Fruit fly (Drosophila melanogaster) whole organism, embryonic: ENCODE measurements around the gene CG11679.
A peak's percentile ranks its signal among the peaks of the same experiment; 100 is the strongest.

Source experiments
- Ada2b ChIP-seq: fragments of 200-800 bp; sonication (Bioruptor generic); IDR thresholded peaks from 2 replicates; pipeline ENCODE4 v1.3.6; 2022; ENCODE audit warnings: missing biosample characterization, missing genetic modification characterization
- Antp ChIP-seq: fragments of 200-800 bp; sonication (Bioruptor generic); optimal IDR thresholded peaks from 3 replicates; lab custom pipeline; 2016; ENCODE audit warnings: missing biosample characterization, missing genetic modification characterization
- Bgb ChIP-seq: fragments of 200-800 bp; sonication (Bioruptor generic); IDR thresholded peaks from 2 replicates; pipeline ENCODE4 v1.3.6; 2022; ENCODE audit warnings: missing biosample characterization, missing genetic modification characterization; ENCODE audit not compliant: partially characterized antibody
- CG10274 ChIP-seq: fragments of 200-800 bp; sonication (Bioruptor generic); optimal IDR thresholded peaks from 3 replicates; lab custom pipeline; 2017; ENCODE audit warnings: missing biosample characterization, mild to moderate bottlenecking, missing genetic modification characterization
- CG10462 ChIP-seq: fragments of 200-800 bp; sonication (Bioruptor generic); optimal IDR thresholded peaks from 2 replicates; lab custom pipeline; 2016; ENCODE audit warnings: missing biosample characterization, missing genetic modification characterization
- CG10959 ChIP-seq: fragments of 200-800 bp; sonication (Bioruptor generic); IDR thresholded peaks from 2 replicates; pipeline ENCODE4 v1.3.6; 2022; ENCODE audit warnings: missing biosample characterization, missing genetic modification characterization
- CG11456 ChIP-seq: fragments of 200-800 bp; sonication (Bioruptor generic); IDR thresholded peaks from 3 replicates; pipeline ENCODE4 v1.3.6; 2022; ENCODE audit warnings: missing biosample characterization, missing genetic modification characterization
- CG11560 ChIP-seq: fragments of 200-800 bp; sonication (Bioruptor generic); IDR thresholded peaks from 3 replicates; pipeline ENCODE4 v1.3.6; 2022; ENCODE audit warnings: missing biosample characterization, missing genetic modification characterization
- CG12744 ChIP-seq: fragments of 200-800 bp; sonication (Bioruptor generic); optimal IDR thresholded peaks from 2 replicates; lab custom pipeline; 2016; ENCODE audit warnings: missing biosample characterization, missing genetic modification characterization
- CG13894 ChIP-seq: fragments of 200-800 bp; sonication (Bioruptor generic); optimal IDR thresholded peaks from 3 replicates; lab custom pipeline; 2018; ENCODE audit warnings: missing biosample characterization, mild to moderate bottlenecking, missing genetic modification characterization, moderate library complexity
- CG15073 ChIP-seq: fragments of 200-800 bp; sonication (Bioruptor generic); optimal IDR thresholded peaks from 2 replicates; lab custom pipeline; 2016; ENCODE audit warnings: missing biosample characterization, missing genetic modification characterization
- CG1603 ChIP-seq: fragments of 200-800 bp; sonication (Bioruptor generic); optimal IDR thresholded peaks from 2 replicates; lab custom pipeline; 2019; ENCODE audit warnings: missing biosample characterization, mild to moderate bottlenecking, missing genetic modification characterization, moderate library complexity
- CG17385 ChIP-seq: fragments of 200-800 bp; sonication (Bioruptor generic); optimal IDR thresholded peaks from 3 replicates; lab custom pipeline; 2018; ENCODE audit warnings: missing biosample characterization, mild to moderate bottlenecking, missing genetic modification characterization
- CG17568 ChIP-seq: fragments of 200-800 bp; sonication (Bioruptor generic); optimal IDR thresholded peaks from 2 replicates; lab custom pipeline; 2018; ENCODE audit warnings: missing biosample characterization, mild to moderate bottlenecking, missing genetic modification characterization, moderate library complexity
- CG2712 ChIP-seq: fragments of 200-800 bp; optimal IDR thresholded peaks from 3 replicates; lab custom pipeline; 2019; ENCODE audit warnings: missing biosample characterization, mild to moderate bottlenecking, missing genetic modification characterization, moderate library complexity
- CG30403 ChIP-seq: fragments of 200-800 bp; sonication (Bioruptor generic); optimal IDR thresholded peaks from 3 replicates; lab custom pipeline; 2016; ENCODE audit warnings: missing biosample characterization, missing genetic modification characterization
- CG31388 ChIP-seq: fragments of 200-800 bp; sonication (Bioruptor generic); optimal IDR thresholded peaks from 2 replicates; lab custom pipeline; 2016; ENCODE audit warnings: missing biosample characterization, missing genetic modification characterization
- CG32767 ChIP-seq: fragments of 200-800 bp; sonication (Bioruptor generic); IDR thresholded peaks from 2 replicates; pipeline ENCODE4 v1.3.6; 2022; ENCODE audit warnings: missing biosample characterization, missing genetic modification characterization
- CG3281 ChIP-seq: fragments of 200-800 bp; sonication (Bioruptor generic); optimal IDR thresholded peaks from 3 replicates; lab custom pipeline; 2017; ENCODE audit warnings: missing biosample characterization, mild to moderate bottlenecking, missing genetic modification characterization
- CG33213 ChIP-seq: fragments of 200-800 bp; sonication (Bioruptor generic); optimal IDR thresholded peaks from 3 replicates; lab custom pipeline; 2016; ENCODE audit warnings: missing biosample characterization, missing genetic modification characterization
- CG33557 ChIP-seq: fragments of 200-800 bp; sonication (Bioruptor generic); optimal IDR thresholded peaks from 2 replicates; lab custom pipeline; 2019; ENCODE audit warnings: missing biosample characterization, mild to moderate bottlenecking, missing genetic modification characterization, moderate library complexity
- CG3995 ChIP-seq: fragments of 200-800 bp; sonication (Bioruptor generic); optimal IDR thresholded peaks from 3 replicates; lab custom pipeline; 2016; ENCODE audit warnings: missing biosample characterization, missing genetic modification characterization
- CG6791 ChIP-seq: fragments of 200-800 bp; sonication (Bioruptor generic); IDR thresholded peaks from 3 replicates; pipeline ENCODE4 v1.3.6; 2022; ENCODE audit warnings: missing biosample characterization, missing genetic modification characterization; ENCODE audit not compliant: partially characterized antibody
- CG7839 ChIP-seq: fragments of 200-800 bp; sonication (Bioruptor generic); optimal IDR thresholded peaks from 3 replicates; lab custom pipeline; 2018; ENCODE audit warnings: missing biosample characterization, mild to moderate bottlenecking, missing genetic modification characterization, moderate library complexity
- CG9215 ChIP-seq: fragments of 200-800 bp; sonication (Bioruptor generic); IDR thresholded peaks from 2 replicates; pipeline ENCODE4 v1.3.6; 2022; ENCODE audit warnings: missing biosample characterization, missing genetic modification characterization
- CG9797 ChIP-seq: fragments of 200-800 bp; sonication (Bioruptor generic); optimal IDR thresholded peaks from 3 replicates; lab custom pipeline; 2018; ENCODE audit warnings: missing biosample characterization, mild to moderate bottlenecking, missing genetic modification characterization
- CrebB ChIP-seq: fragments of 200-800 bp; sonication (Bioruptor generic); optimal IDR thresholded peaks from 3 replicates; lab custom pipeline; 2018; ENCODE audit warnings: missing biosample characterization, mild to moderate bottlenecking, missing genetic modification characterization
- D19A ChIP-seq: fragments of 200-800 bp; optimal IDR thresholded peaks from 3 replicates; lab custom pipeline; 2019; ENCODE audit warnings: missing biosample characterization, mild to moderate bottlenecking, missing genetic modification characterization, moderate library complexity
- Dek ChIP-seq: fragments of 200-800 bp; sonication (Bioruptor generic); optimal IDR thresholded peaks from 3 replicates; lab custom pipeline; 2019; ENCODE audit warnings: missing biosample characterization, mild to moderate bottlenecking, missing genetic modification characterization, moderate library complexity
- Dip2 ChIP-seq: fragments of 200-800 bp; sonication (Bioruptor generic); IDR thresholded peaks from 2 replicates; pipeline ENCODE4 v1.3.6; 2022; ENCODE audit warnings: missing biosample characterization, missing genetic modification characterization
- Ets97D ChIP-seq: fragments of 200-800 bp; sonication (Bioruptor generic); optimal IDR thresholded peaks from 3 replicates; lab custom pipeline; 2016; ENCODE audit warnings: missing biosample characterization, missing genetic modification characterization
- Lim3 ChIP-seq: fragments of 200-800 bp; sonication (Bioruptor generic); IDR thresholded peaks from 2 replicates; pipeline ENCODE4 v1.3.6; 2022; ENCODE audit warnings: missing biosample characterization, missing genetic modification characterization
- Max ChIP-seq: fragments of 200-800 bp; sonication (Bioruptor generic); optimal IDR thresholded peaks from 2 replicates; lab custom pipeline; 2016; ENCODE audit warnings: missing biosample characterization, mild to moderate bottlenecking, missing genetic modification characterization
- Mes4 ChIP-seq: fragments of 200-800 bp; sonication (Bioruptor generic); optimal IDR thresholded peaks from 2 replicates; lab custom pipeline; 2016; ENCODE audit warnings: missing biosample characterization, missing genetic modification characterization
- NC2β ChIP-seq: fragments of 200-800 bp; sonication (Bioruptor generic); optimal IDR thresholded peaks from 2 replicates; lab custom pipeline; 2016; ENCODE audit warnings: missing biosample characterization, missing genetic modification characterization
- Usf ChIP-seq: fragments of 200-800 bp; sonication (Bioruptor generic); optimal IDR thresholded peaks from 2 replicates; lab custom pipeline; 2017; ENCODE audit warnings: missing genotype, missing biosample characterization, missing genetic modification characterization
- YL-1 ChIP-seq: fragments of 200-800 bp; sonication (Bioruptor generic); optimal IDR thresholded peaks from 3 replicates; lab custom pipeline; 2017; ENCODE audit warnings: missing biosample characterization, mild to moderate bottlenecking, missing genetic modification characterization
- ac ChIP-seq: fragments of 200-800 bp; sonication (Bioruptor generic); optimal IDR thresholded peaks from 3 replicates; lab custom pipeline; 2017; ENCODE audit warnings: missing biosample characterization, mild to moderate bottlenecking, missing genetic modification characterization
- bab2 ChIP-seq: fragments of 200-800 bp; sonication (Bioruptor generic); optimal IDR thresholded peaks from 2 replicates; lab custom pipeline; 2016; ENCODE audit warnings: missing biosample characterization, missing genetic modification characterization
- cas ChIP-seq: fragments of 200-800 bp; sonication (Bioruptor generic); IDR thresholded peaks from 2 replicates; pipeline ENCODE4 v1.3.6; 2022; ENCODE audit warnings: missing biosample characterization, missing genetic modification characterization
- corto ChIP-seq: fragments of 200-800 bp; sonication (Bioruptor generic); optimal IDR thresholded peaks from 2 replicates; lab custom pipeline; 2016; ENCODE audit warnings: missing biosample characterization, mild to moderate bottlenecking, missing genetic modification characterization, moderate library complexity
- cwo ChIP-seq: fragments of 200-800 bp; sonication (Bioruptor generic); optimal IDR thresholded peaks from 3 replicates; lab custom pipeline; 2017; ENCODE audit warnings: missing biosample characterization, missing genetic modification characterization, mild to moderate bottlenecking, moderate library complexity, missing genetic modification reagents
- gsb ChIP-seq: fragments of 200-800 bp; sonication (Bioruptor generic); IDR thresholded peaks from 2 replicates; pipeline ENCODE4 v1.3.6; 2022; ENCODE audit warnings: missing biosample characterization, missing genetic modification characterization
- lab ChIP-seq: fragments of 200-800 bp; sonication (Bioruptor generic); optimal IDR thresholded peaks from 3 replicates; lab custom pipeline; 2017; ENCODE audit warnings: missing biosample characterization, missing genetic modification characterization, mild to moderate bottlenecking, moderate library complexity, missing genetic modification reagents
- mirr ChIP-seq: fragments of 200-800 bp; sonication (Bioruptor generic); optimal IDR thresholded peaks from 3 replicates; lab custom pipeline; 2018; ENCODE audit warnings: missing biosample characterization, mild to moderate bottlenecking, missing genetic modification characterization
- row ChIP-seq: fragments of 200-800 bp; sonication (Bioruptor generic); IDR thresholded peaks from 3 replicates; pipeline ENCODE4 v1.3.6; 2022; ENCODE audit warnings: missing biosample characterization, missing genetic modification characterization
- slbo ChIP-seq: fragments of 200-800 bp; sonication (Bioruptor generic); IDR thresholded peaks from 2 replicates; pipeline ENCODE4 v1.3.6; 2022; ENCODE audit warnings: missing biosample characterization, missing genetic modification characterization
- tll ChIP-seq, 2 experiments: fragments of 200-800 bp in 1 of 2; fragments of >200 bp in 1 of 2; sonication (Bioruptor generic) in 1 of 2; optimal IDR thresholded peaks; 2 replicates each; lab custom pipeline; 2017 to 2019; ENCODE audit warnings: missing biosample characterization in 2 of 2, missing genetic modification characterization in 2 of 2, mild to moderate bottlenecking in 1 of 2, moderate library complexity in 1 of 2
- vnd ChIP-seq: fragments of 200-800 bp; sonication (Bioruptor generic); IDR thresholded peaks from 3 replicates; pipeline ENCODE4 v1.3.6; 2022; ENCODE audit warnings: missing biosample characterization, missing genetic modification characterization; ENCODE audit not compliant: partially characterized antibody
- wor ChIP-seq: fragments of 200-800 bp; sonication (Bioruptor generic); IDR thresholded peaks from 2 replicates; pipeline ENCODE4 v1.3.6; 2022; ENCODE audit warnings: missing biosample characterization, missing genetic modification characterization
- z ChIP-seq: fragments of 200-800 bp; sonication (Bioruptor generic); IDR thresholded peaks from 3 replicates; pipeline ENCODE4 v1.3.6; 2022; ENCODE audit warnings: missing biosample characterization, missing genetic modification characterization

The CG11679 gene

DNA sequence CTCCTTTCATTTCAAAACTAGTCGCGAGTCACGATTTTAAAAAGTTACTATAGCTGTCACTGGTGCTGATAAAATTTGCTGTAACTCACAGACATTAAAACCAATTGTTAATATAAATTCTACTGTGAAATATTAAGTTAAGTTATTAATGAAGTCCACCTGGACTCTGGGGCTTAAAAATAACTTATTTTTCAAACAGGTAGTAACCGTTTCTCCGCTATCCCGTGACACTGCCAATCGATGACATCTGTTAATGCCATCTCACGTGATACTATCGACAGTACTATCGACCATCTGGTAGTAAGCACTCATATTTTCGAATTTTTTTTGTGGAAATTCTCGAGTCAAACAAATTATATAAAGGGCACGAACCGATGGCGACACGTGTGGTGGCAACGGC, 4.8 kb downstream of the CG11679 start, which contains the start of the genes CG12379 and MagR (continued):
- TF ChIP-seq CG9797 (GFP tag; lab: Kevin White, UChicago) (no peak), CG33213 (GFP tag; lab: Kevin White, UChicago) (peak; percentile 27), CG9215 (GFP tag; lab: Robert Waterston, UW) (peak; percentile 63), Ets97D (GFP tag; lab: Kevin White, UChicago) (peak; percentile 30), mirr (GFP tag; lab: Kevin White, UChicago) (peak; percentile 24), CG30403 (GFP tag; lab: Kevin White, UChicago) (peak; percentile 74), CG10462 (GFP tag; lab: Kevin White, UChicago) (no peak), slbo (GFP tag; lab: Robert Waterston, UW) (peak; percentile 62), CG17385 (GFP tag; lab: Kevin White, UChicago) (peak; percentile 61), Antp (GFP tag; lab: Kevin White, UChicago) (peak; percentile 51), NC2β (GFP tag; lab: Kevin White, UChicago) (peak; percentile 41), D19A (tag; lab: Kevin White, UChicago) (peak; percentile 17), bab2 (peak; percentile 59), CG6791 (GFP tag; lab: Robert Waterston, UW) (peak; percentile 67; the same call in 2 of the 3 replicates), CG15073 (no peak), CG11560 (tag; lab: Robert Waterston, UW) (peak; percentile 59; the same call in 1 of the 3 replicates), CG2712 (tag; lab: Kevin White, UChicago) (peak; percentile 67), CG1603 (tag; lab: Kevin White, UChicago) (peak; percentile 57), corto (GFP tag; lab: Kevin White, UChicago) (no peak), CG17568 (no peak), CG3281 (GFP tag; lab: Kevin White, UChicago) (no peak), CG12744 (GFP tag; lab: Kevin White, UChicago) (peak; percentile 9), CG10959 (GFP tag; lab: Robert Waterston, UW) (no peak), Lim3 (GFP tag; lab: Robert Waterston, UW) (no peak), Max (peak; percentile 28), YL-1 (GFP tag; lab: Kevin White, UChicago) (peak; percentile 20), lab (GFP tag; lab: Kevin White, UChicago) (no peak), Dip2 (GFP tag; lab: Robert Waterston, UW) (no peak), CrebB (tag; lab: Kevin White, UChicago) (peak; percentile 28), CG10274 (GFP tag; lab: Kevin White, UChicago) (peak; percentile 4), CG13894 (tag; lab: Kevin White, UChicago) (no peak), tll (GFP tag; optimal IDR thresholded peaks at IDR 0.05; lab: Kevin White, UChicago) (peak in 1 of 2 experiments; percentile 83), CG31388 (no peak), cas (GFP tag; lab: Robert Waterston, UW) (no peak), Usf (peak; percentile 22), vnd (GFP tag; lab: Robert Waterston, UW) (peak; percentile 75), Dek (no peak), z (GFP tag; lab: Robert Waterston, UW) (no peak), CG3995 (GFP tag; lab: Kevin White, UChicago) (peak; percentile 100), Ada2b (0 out of 2 replicates have a peak, but pooled peaks have one; percentile 9), ac (GFP tag; lab: Kevin White, UChicago) (no peak), Bgb (GFP tag; lab: Robert Waterston, UW) (peak; percentile 61; the same call in 1 of the 2 replicates), CG7839 (tag; lab: Kevin White, UChicago) (no peak), CG32767 (GFP tag; lab: Robert Waterston, UW) (no peak), wor (GFP tag; lab: Robert Waterston, UW) (no peak), Mes4 (peak; percentile 25), cwo (GFP tag; lab: Kevin White, UChicago) (no peak), CG33557 (GFP tag; lab: Kevin White, UChicago) (peak; percentile 64), gsb (GFP tag; lab: Robert Waterston, UW) (no peak), CG11456 (GFP tag; lab: Robert Waterston, UW) (no peak), row (GFP tag; lab: Robert Waterston, UW) (peak; percentile 95)
